Fruit fly (Drosophila melanogaster): ENCODE data around the gene CG9737.

CG9737 gene

DNA sequence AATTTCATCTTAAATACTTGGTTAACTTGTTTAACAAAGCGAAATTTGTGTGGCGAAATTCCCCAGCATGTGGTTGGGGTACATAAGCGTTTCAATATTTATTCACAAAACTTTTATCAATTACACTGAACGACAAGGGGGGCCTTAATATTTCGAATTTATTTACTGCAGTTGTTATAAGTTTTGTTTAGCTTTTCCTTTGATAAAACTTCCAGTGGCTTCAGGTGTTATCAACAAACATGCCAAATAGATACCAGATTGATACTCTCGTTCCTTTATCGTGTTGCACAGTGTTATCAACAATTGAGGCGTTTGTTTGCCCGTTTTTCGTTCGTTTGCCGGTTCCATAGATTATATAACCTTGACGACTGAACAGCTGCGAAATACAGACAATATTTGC lies 37.2 kb upstream of the CG9737 start (continued):
- TF ChIP-seq fkh (GFP tag; optimal IDR thresholded peaks at IDR 0.05) = peak; percentile 72
- TF ChIP-seq vri (GFP tag; optimal IDR thresholded peaks at IDR 0.05) = peak; percentile 77
- TF ChIP-seq Sox15 (GFP tag; optimal IDR thresholded peaks at IDR 0.05) = peak; percentile 23
- TF ChIP-seq CG10631 (GFP tag; optimal IDR thresholded peaks at IDR 0.05) = peak; percentile 42
- TF ChIP-seq CG3919 (GFP tag; optimal IDR thresholded peaks at IDR 0.05) = peak; percentile 73
- peak; percentile 71 for TF ChIP-seq Ets21C (GFP tag; optimal IDR thresholded peaks at IDR 0.05)
- TF ChIP-seq Hr4 (GFP tag; optimal IDR thresholded peaks at IDR 0.05) = peak; percentile 34
- TF ChIP-seq CG6854 (GFP tag; optimal IDR thresholded peaks at IDR 0.05) = peak; percentile 66
- TF ChIP-seq CG32006 (GFP tag; optimal IDR thresholded peaks at IDR 0.05) = peak; percentile 43
- TF ChIP-seq Sox102F (GFP tag; optimal IDR thresholded peaks at IDR 0.05) = peak; percentile 73
- peak; percentile 58 for TF ChIP-seq Eip75B (GFP tag; optimal IDR thresholded peaks at IDR 0.05)
- TF ChIP-seq esn (GFP tag; optimal IDR thresholded peaks at IDR 0.05) = peak; percentile 79
- no peak for TF ChIP-seq CG11294 (GFP tag; IDR thresholded peaks at IDR 0.05)
- no peak for TF ChIP-seq CG4318 (GFP tag; optimal IDR thresholded peaks at IDR 0.05)
- peak; percentile 61 for TF ChIP-seq Smox (GFP tag; optimal IDR thresholded peaks at IDR 0.05)
- peak; percentile 14 for TF ChIP-seq CG11762 (GFP tag; optimal IDR thresholded peaks at IDR 0.05; ENCODE audit: insufficient read depth)

DNA sequence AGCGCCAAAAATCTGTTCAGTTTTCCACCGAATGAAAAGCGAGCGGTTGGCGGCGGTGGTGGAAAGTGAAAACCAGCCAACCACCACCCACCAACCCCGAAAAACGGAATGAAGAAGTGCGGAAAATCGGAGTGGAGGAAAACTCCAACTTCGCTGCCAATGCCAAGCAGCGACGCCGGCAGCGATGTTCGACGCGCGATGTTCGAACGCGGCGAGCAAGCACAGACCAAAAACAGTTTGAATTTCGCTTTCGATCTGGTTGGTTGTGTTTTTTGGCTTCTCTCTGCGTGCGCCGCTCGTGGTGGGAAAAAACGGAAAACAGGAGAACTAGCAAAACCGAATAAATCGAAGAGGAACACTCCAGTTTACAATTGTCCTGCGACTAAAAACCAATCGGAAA lies 34.6 kb upstream of the CG9737 start, which contains the start of gene heca:
TSS of gene heca (plus strand) at position 233 of the 400 bp plus-strand sequence.
- TF ChIP-seq CG9139 (GFP tag; optimal IDR thresholded peaks at IDR 0.05) (peak; percentile 33), CG16779 (tag; optimal IDR thresholded peaks at IDR 0.05) (no peak), topi (GFP tag; optimal IDR thresholded peaks at IDR 0.05) (no peak), CG15336 (GFP tag; IDR thresholded peaks at IDR 0.05) (no peak), Blimp-1 (GFP tag; optimal IDR thresholded peaks at IDR 0.05) (peak; percentile 93), vri (GFP tag; optimal IDR thresholded peaks at IDR 0.05) (peak; percentile 42), ss (GFP tag; optimal IDR thresholded peaks at IDR 0.05) (peak; percentile 3 to 24), CG4318 (GFP tag; optimal IDR thresholded peaks at IDR 0.05) (no peak), lz (GFP tag; optimal IDR thresholded peaks at IDR 0.05) (no peak), cyc (GFP tag; optimal IDR thresholded peaks at IDR 0.05) (no peak), Met (GFP tag; optimal IDR thresholded peaks at IDR 0.05) (no peak), Sox102F (GFP tag; optimal IDR thresholded peaks at IDR 0.05) (no peak), CG8632 (GFP tag; optimal IDR thresholded peaks at IDR 0.05) (no peak), dsx (GFP tag; optimal IDR thresholded peaks at IDR 0.05; ENCODE audit: poor library complexity, severe bottlenecking) (peak; percentile 43), CG11762 (GFP tag; optimal IDR thresholded peaks at IDR 0.05; ENCODE audit: insufficient read depth) (no peak), acj6 (GFP tag; optimal IDR thresholded peaks at IDR 0.05) (no peak), OdsH (GFP tag; optimal IDR thresholded peaks at IDR 0.05) (no peak), CG6808 (GFP tag; optimal IDR thresholded peaks at IDR 0.05) (no peak), Hr38 (GFP tag; optimal IDR thresholded peaks at IDR 0.05) (no peak), CG6792 (GFP tag; optimal IDR thresholded peaks at IDR 0.05) (no peak), CG3919 (GFP tag; optimal IDR thresholded peaks at IDR 0.05) (peak; percentile 43), net (GFP tag; optimal IDR thresholded peaks at IDR 0.05) (peak; percentile 48), salr (GFP tag; optimal IDR thresholded peaks at IDR 0.05) (no peak), svp (GFP tag) (no peak), Eip93F (GFP tag; optimal IDR thresholded peaks at IDR 0.05) (no peak), Hr4 (GFP tag; optimal IDR thresholded peaks at IDR 0.05) (no peak), Ets21C (GFP tag; optimal IDR thresholded peaks at IDR 0.05) (no peak), esn (GFP tag; optimal IDR thresholded peaks at IDR 0.05) (peak; percentile 8), pdm3 (GFP tag; optimal IDR thresholded peaks at IDR 0.05) (no peak), CG11902 (GFP tag; optimal IDR thresholded peaks at IDR 0.05) (no peak), CG31627 (GFP tag; optimal IDR thresholded peaks at IDR 0.05) (no peak), CG34406 (GFP tag; optimal IDR thresholded peaks at IDR 0.05) (no peak), Hr39 (GFP tag; optimal IDR thresholded peaks at IDR 0.05) (no peak), CG10631 (GFP tag; optimal IDR thresholded peaks at IDR 0.05) (no peak), CG1621 (tag; optimal IDR thresholded peaks at IDR 0.05) (no peak), CG6163 (GFP tag; IDR thresholded peaks at IDR 0.05) (no peak; the same call in 2 of the 3 replicates), achi (GFP tag; optimal IDR thresholded peaks at IDR 0.05) (peak; percentile 23), eg (GFP tag; IDR thresholded peaks at IDR 0.05) (peak; percentile 66; the same call in 1 of the 3 replicates), CG6276 (GFP tag; optimal IDR thresholded peaks at IDR 0.05) (peak; percentile 20), fkh (GFP tag; optimal IDR thresholded peaks at IDR 0.05) (peak; percentile 21), CG7368 (GFP tag; optimal IDR thresholded peaks at IDR 0.05) (no peak), dac (GFP tag; optimal IDR thresholded peaks at IDR 0.05) (no peak), CG8119 (GFP tag; IDR thresholded peaks at IDR 0.05) (no peak), CG32006 (GFP tag; optimal IDR thresholded peaks at IDR 0.05) (no peak)

Measured in whole organism, prepupa.